Worm (Caenorhabditis elegans) whole organism, young adult: ENCODE measurements around the gene vmo-1.

Experiments used
- B0336.3 ChIP-seq: fragments of 200-800 bp; sonication (Bioruptor generic); IDR thresholded peaks from 2 replicates; pipeline ENCODE4 v1.3.6; 2022; ENCODE audit warnings: missing genetic modification characterization, missing compliant biosample characterization
- F52B5.7 ChIP-seq: sonication (generic microtip); optimal IDR thresholded peaks from 2 replicates; lab custom pipeline; 2016; ENCODE audit warnings: mild to moderate bottlenecking, missing genetic modification characterization, missing compliant biosample characterization
- F55B11.4 ChIP-seq: sonication (generic microtip); optimal IDR thresholded peaks from 2 replicates; lab custom pipeline; 2016; ENCODE audit warnings: missing compliant biosample characterization, missing genetic modification characterization, borderline replicate concordance; ENCODE audit not compliant: insufficient read depth
- F57C9.4 ChIP-seq: sonication (generic microtip); optimal IDR thresholded peaks from 2 replicates; lab custom pipeline; 2017; ENCODE audit warnings: mild to moderate bottlenecking, missing genetic modification characterization, missing compliant biosample characterization
- ZK185.1 ChIP-seq: sonication (generic microtip); optimal IDR thresholded peaks from 2 replicates; lab custom pipeline; 2016; ENCODE audit warnings: mild to moderate bottlenecking, missing genetic modification characterization, missing compliant biosample characterization; ENCODE audit not compliant: poor library complexity, severe bottlenecking
- ama-1 ChIP-seq, 3 experiments: fragments of 150-350 bp in 1 of 3; sonication (generic microtip) in 2 of 3; optimal IDR thresholded peaks; 2 replicates each; lab custom pipeline; 2014 to 2018; ENCODE audit warnings: missing biosample characterization in 2 of 3, missing genetic modification characterization in 2 of 3, missing genetic modification reagents in 2 of 3
- bed-2 ChIP-seq: fragments of 200-800 bp; sonication (Bioruptor generic); IDR thresholded peaks from 2 replicates; pipeline ENCODE4 v1.3.6; 2022; ENCODE audit warnings: missing genetic modification reagents, missing genetic modification characterization, missing compliant biosample characterization
- hrde-1 ChIP-seq: sonication (generic microtip); optimal IDR thresholded peaks from 2 replicates; lab custom pipeline; 2016; ENCODE audit warnings: missing genetic modification characterization, mild to moderate bottlenecking, missing compliant biosample characterization, moderate library complexity, missing genotype, missing genetic modification reagents, borderline replicate concordance
- pha-4 ChIP-seq: fragments of 150-350 bp; sonication (generic microtip); optimal IDR thresholded peaks from 2 replicates; lab custom pipeline; 2014; ENCODE audit warnings: missing biosample characterization, missing genetic modification reagents, missing genetic modification characterization
- rec-8 ChIP-seq, 2 experiments: sonication (generic microtip); optimal IDR thresholded peaks; 2 replicates each; lab custom pipeline; 2016; ENCODE audit warnings: mild to moderate bottlenecking in 2 of 2, missing genetic modification characterization in 2 of 2, missing genetic modification reagents in 2 of 2, missing genotype in 2 of 2, missing biosample characterization in 1 of 2, missing compliant biosample characterization in 1 of 2, moderate library complexity in 1 of 2
- snpc-4 ChIP-seq, 5 experiments: fragments of 150-350 bp in 1 of 5; sonication (generic microtip) in 4 of 5; optimal IDR thresholded peaks; 2 replicates each; lab custom pipeline; 2014 to 2018; ENCODE audit warnings: missing genetic modification characterization in 5 of 5, missing biosample characterization in 3 of 5, antibody characterized with exemption in 2 of 5, mild to moderate bottlenecking in 2 of 5, missing compliant biosample characterization in 2 of 5, missing genotype in 2 of 5, moderate library complexity in 2 of 5, missing genetic modification reagents in 1 of 5
- sptf-2 ChIP-seq: fragments of 200-800 bp; sonication (Bioruptor generic); optimal IDR thresholded peaks from 2 replicates; lab custom pipeline; 2018; ENCODE audit warnings: mild to moderate bottlenecking, missing genetic modification characterization, missing compliant biosample characterization
- zim-3 ChIP-seq: sonication (generic microtip); optimal IDR thresholded peaks from 2 replicates; lab custom pipeline; 2017; ENCODE audit warnings: mild to moderate bottlenecking, missing genetic modification characterization, moderate library complexity, missing compliant biosample characterization

ce11 chrV:20522219-20522618, 30.7 kb downstream of the vmo-1 start, which contains the start of the genes Y38H6C.9 and fbxa-150:
- TF ChIP-seq ama-1 (optimal IDR thresholded peaks at IDR 0.05; lab: Kevin White, UChicago) (no peak), ama-1 (GFP tag; optimal IDR thresholded peaks at IDR 0.05; lab: Kevin White, UChicago) (no peak), F57C9.4 (tag; lab: Kevin White, UChicago) (no peak), snpc-4 (GFP tag; optimal IDR thresholded peaks at IDR 0.05; lab: Kevin White, UChicago) (no peak), snpc-4 (tag; optimal IDR thresholded peaks at IDR 0.05; lab: Kevin White, UChicago) (no peak), pha-4 (tag; lab: Kevin White, UChicago) (no peak), zim-3 (tag; lab: Kevin White, UChicago) (no peak), rec-8 (tag; optimal IDR thresholded peaks at IDR 0.05; lab: Kevin White, UChicago) (no peak), F55B11.4 (tag; lab: Kevin White, UChicago) (no peak), F52B5.7 (no peak), sptf-2 (no peak), ZK185.1 (tag; lab: Kevin White, UChicago) (no peak), B0336.3 (GFP tag; lab: Robert Waterston, UW) (no peak), hrde-1 (tag; lab: Kevin White, UChicago) (no peak), bed-2 (GFP tag; lab: Robert Waterston, UW) (no peak)
